Fruit fly (Drosophila melanogaster) whole organism, larva: ENCODE data around the gene COX5BL.

Experiments used
- noc ChIP-seq: fragments of 200-800 bp; sonication (Bioruptor generic); optimal IDR thresholded peaks from 3 replicates; lab custom pipeline; 2019; ENCODE audit warnings: missing biosample characterization, mild to moderate bottlenecking, missing genetic modification characterization, moderate library complexity

The COX5BL gene

dm6 chr2L:6553797-6554188 is 5.4 kb upstream of the COX5BL start:
- no peak for TF ChIP-seq noc

dm6 chr2L:6557429-6558384 is 1.5 kb upstream of the COX5BL start, which contains the start of the genes IFT52 and COX5B:
TSS of gene IFT52 (minus strand) at chr2L:6557502.
TSS of gene COX5B (plus strand) at chr2L:6557800.
- TF ChIP-seq noc, result no peak

- TF ChIP-seq noc, result peak; percentile 95
These were observed 2.5 kb downstream of the COX5BL start, which contains the start of the genes Trmt6 and Ent2 for dm6 chr2L:6561463-6562357. TSS of gene Trmt6 (minus strand) at chr2L:6562289. TSS of gene Ent2 (plus strand) at chr2L:6562325.

- TF ChIP-seq noc, result no peak
These were observed 3.1 kb downstream of the COX5BL start for dm6 chr2L:6562358-6562687.

dm6 chr2L:6564955-6565354 is 5.7 kb downstream of the COX5BL start:
- TF ChIP-seq noc, result peak; percentile 32

dm6 chr2L:6566020-6566687 is 6.9 kb downstream of the COX5BL start, which contains the start of gene CG13766:
TSS of gene CG13766 (minus strand) at chr2L:6566181.
- TF ChIP-seq noc, result no peak

dm6 chr2L:6579045-6579444 is 19.8 kb downstream of the COX5BL start:
- no peak for TF ChIP-seq noc

dm6 chr2L:6584346-6584745 is 25.1 kb downstream of the COX5BL start:
- no peak for TF ChIP-seq noc

dm6 chr2L:6595027-6595426 is 35.8 kb downstream of the COX5BL start:
- no peak for TF ChIP-seq noc

dm6 chr2L:6601018-6601505 is 41.8 kb downstream of the COX5BL start, which contains the start of gene Dpp10:
TSS of gene Dpp10 (minus strand) at chr2L:6601068.
- TF ChIP-seq noc, result peak; percentile 70
